Worm (Caenorhabditis elegans) whole organism, mixed stage, embryonic: Measurements from ENCODE around the gene F59A7.2.

ENCODE experiments used
- ces-1 ChIP-seq: fragments of 150-350 bp; optimal IDR thresholded peaks from 2 replicates; lab custom pipeline; 2014; ENCODE audit warnings: missing biosample characterization, missing genetic modification reagents, missing genetic modification characterization
- elt-3 ChIP-seq: fragments of 150-350 bp; optimal IDR thresholded peaks from 2 replicates; lab custom pipeline; 2014; ENCODE audit warnings: missing biosample characterization, missing genetic modification characterization
- ham-2 ChIP-seq: fragments of 200-800 bp; sonication (Bioruptor generic); optimal IDR thresholded peaks from 2 replicates; lab custom pipeline; 2018; ENCODE audit warnings: mild to moderate bottlenecking, missing genetic modification characterization, missing compliant biosample characterization
- lin-13 ChIP-seq: fragments of 150-350 bp; optimal IDR thresholded peaks from 2 replicates; lab custom pipeline; 2014; ENCODE audit warnings: missing biosample characterization, missing genetic modification characterization
- lsy-2 ChIP-seq: fragments of 150-350 bp; optimal IDR thresholded peaks from 2 replicates; lab custom pipeline; 2014; ENCODE audit warnings: missing biosample characterization, missing genetic modification characterization
- mab-5 ChIP-seq: fragments of 150-350 bp; optimal IDR thresholded peaks from 2 replicates; lab custom pipeline; 2014; ENCODE audit warnings: missing biosample characterization, missing genetic modification characterization
- nhr-12 ChIP-seq: fragments of 150-350 bp; optimal IDR thresholded peaks from 2 replicates; lab custom pipeline; 2014; ENCODE audit warnings: missing biosample characterization, missing genetic modification characterization
- nhr-2 ChIP-seq: fragments of 150-350 bp; optimal IDR thresholded peaks from 2 replicates; lab custom pipeline; 2014; ENCODE audit warnings: missing biosample characterization, missing genetic modification characterization
- nhr-237 ChIP-seq: fragments of 150-350 bp; optimal IDR thresholded peaks from 2 replicates; lab custom pipeline; 2014; ENCODE audit warnings: missing biosample characterization, missing genetic modification characterization
- nhr-28 ChIP-seq: fragments of 150-350 bp; optimal IDR thresholded peaks from 2 replicates; lab custom pipeline; 2014; ENCODE audit warnings: missing biosample characterization, missing genetic modification characterization
- nhr-76 ChIP-seq: sonication (generic microtip); optimal IDR thresholded peaks from 2 replicates; lab custom pipeline; 2017; ENCODE audit warnings: missing biosample characterization, missing genetic modification characterization
- pha-4 ChIP-seq: fragments of 150-350 bp; optimal IDR thresholded peaks from 2 replicates; lab custom pipeline; 2018; ENCODE audit warnings: missing biosample characterization, missing genetic modification reagents, missing genetic modification characterization
- ztf-11 ChIP-seq: fragments of 150-350 bp; optimal IDR thresholded peaks from 2 replicates; lab custom pipeline; 2014; ENCODE audit warnings: missing biosample characterization, missing genetic modification characterization

DNA sequence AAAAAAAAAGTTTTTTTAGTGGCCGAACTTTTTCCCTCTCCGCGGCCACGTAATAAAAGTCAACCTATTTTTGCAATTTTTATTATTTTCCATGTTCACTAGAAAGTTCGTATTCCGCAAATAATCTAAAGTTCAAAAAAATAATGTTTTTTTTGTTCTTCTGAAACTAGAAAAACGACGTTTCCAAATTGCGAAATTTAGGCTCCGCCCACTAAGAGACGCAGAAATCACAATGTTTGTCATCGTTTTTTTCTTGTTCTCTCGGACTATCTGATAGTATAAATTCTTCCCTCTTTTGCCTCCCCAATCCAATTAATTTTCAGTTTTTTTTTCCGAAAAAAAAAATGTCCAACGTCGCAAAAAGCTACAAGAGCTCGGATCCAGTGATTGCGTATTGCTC lies 41.0 kb upstream of the F59A7.2 start, which contains the start of gene comt-3:
- TF ChIP-seq ztf-11 (tag; lab: Kevin White, UChicago) (no peak), pha-4 (tag; lab: Kevin White, UChicago) (no peak), nhr-237 (tag; lab: Kevin White, UChicago) (no peak), nhr-76 (no peak), lsy-2 (no peak), nhr-2 (tag; lab: Kevin White, UChicago) (no peak), lin-13 (tag; lab: Kevin White, UChicago) (no peak), ces-1 (GFP tag; lab: Kevin White, UChicago) (no peak), nhr-12 (tag; lab: Kevin White, UChicago) (no peak), mab-5 (tag; lab: Kevin White, UChicago) (no peak), nhr-28 (tag; lab: Kevin White, UChicago) (no peak), elt-3 (tag; lab: Kevin White, UChicago) (no peak), ham-2 (no peak)
